Worm (Caenorhabditis elegans): ENCODE data around the gene tbc-7.

Gene tbc-7

DNA sequence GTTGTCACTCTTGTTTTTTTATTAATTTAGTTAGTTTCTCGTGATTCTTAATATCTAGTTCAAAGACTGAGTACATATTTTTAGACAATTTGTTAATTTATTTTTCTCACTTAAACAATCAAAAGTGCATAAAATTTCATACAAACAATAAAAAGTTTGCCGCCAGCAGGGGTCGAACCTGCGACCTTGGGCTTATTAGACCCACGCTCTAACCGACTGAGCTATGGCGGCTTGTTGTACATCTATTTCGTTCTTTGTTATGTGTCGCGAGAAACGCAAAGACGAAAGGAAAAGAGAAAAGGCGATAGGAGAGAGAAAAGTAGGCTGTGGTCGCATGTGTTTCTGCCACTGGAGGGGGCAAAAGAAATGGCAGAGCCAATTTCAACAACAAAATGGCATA lies 48.6 kb upstream of the tbc-7 start (continued):
- no peak for TF ChIP-seq hlh-26 (GFP tag; conservative IDR thresholded peaks at IDR 0.05)
- peak; percentile 79 for TF ChIP-seq gei-17 (GFP tag; optimal IDR thresholded peaks at IDR 0.05)
- TF ChIP-seq sea-2 (GFP tag; IDR thresholded peaks at IDR 0.05): 0 out of 2 replicates have a peak, but pooled peaks have one; percentile 74
- no peak for TF ChIP-seq ceh-100 (GFP tag; IDR thresholded peaks at IDR 0.05)
- peak; percentile 54 for TF ChIP-seq sptf-2 (GFP tag; optimal IDR thresholded peaks at IDR 0.05)
- TF ChIP-seq C17E4.6 (GFP tag; IDR thresholded peaks at IDR 0.05): peak; percentile 56; the same call in 1 of the 2 replicates
- 0 out of 2 replicates have a peak, but pooled peaks have one; percentile 12 for TF ChIP-seq Y67H2A.10 (GFP tag; conservative IDR thresholded peaks at IDR 0.05)
- peak; percentile 73 for TF ChIP-seq F57A8.1 (GFP tag; optimal IDR thresholded peaks at IDR 0.05)
- TF ChIP-seq zfh-2 (GFP tag; conservative IDR thresholded peaks at IDR 0.05): 0 out of 2 replicates have a peak, but pooled peaks have one; percentile 34
- no peak for TF ChIP-seq Y53F4B.3 (GFP tag; IDR thresholded peaks at IDR 0.05)
- TF ChIP-seq xnd-1 (tag; optimal IDR thresholded peaks at IDR 0.05): no peak
- peak; percentile 34 for TF ChIP-seq F23B12.7 (tag; optimal IDR thresholded peaks at IDR 0.05; ENCODE audit: insufficient read depth)
- TF ChIP-seq K11D2.4 (GFP tag; IDR thresholded peaks at IDR 0.05): peak; percentile 81
- peak; percentile 90 for TF ChIP-seq dox-1 (GFP tag; IDR thresholded peaks at IDR 0.05)
- TF ChIP-seq ztf-28 (GFP tag; IDR thresholded peaks at IDR 0.05): peak; percentile 74; the same call in 1 of the 2 replicates
- TF ChIP-seq F55B11.4 (tag; optimal IDR thresholded peaks at IDR 0.05; ENCODE audit: borderline replicate concordance, insufficient read depth): no peak
- TF ChIP-seq lin-40 (tag; optimal IDR thresholded peaks at IDR 0.05): peak; percentile 90
- TF ChIP-seq F39B2.1 (GFP tag; IDR thresholded peaks at IDR 0.05): no peak; the same call in 1 of the 2 replicates
- peak; percentile 68 for TF ChIP-seq mcd-1 (GFP tag; IDR thresholded peaks at IDR 0.05)
- peak; percentile 91 for TF ChIP-seq repo-1 (tag; optimal IDR thresholded peaks at IDR 0.05)
- TF ChIP-seq tlf-1 (GFP tag; optimal IDR thresholded peaks at IDR 0.05): peak; percentile 60
- peak; percentile 69 for TF ChIP-seq F22D6.2 (tag; optimal IDR thresholded peaks at IDR 0.05)
- TF ChIP-seq T26A5.8 (tag; optimal IDR thresholded peaks at IDR 0.05): no peak
- TF ChIP-seq nhr-179 (tag; optimal IDR thresholded peaks at IDR 0.05): peak; percentile 49
- TF ChIP-seq madf-3 (GFP tag; IDR thresholded peaks at IDR 0.05): peak; percentile 84
- TF ChIP-seq unc-130 (GFP tag; optimal IDR thresholded peaks at IDR 0.05): peak; percentile 75
- peak; percentile 74 for TF ChIP-seq ets-4 (GFP tag; optimal IDR thresholded peaks at IDR 0.05)
- TF ChIP-seq F49E8.2 (tag; optimal IDR thresholded peaks at IDR 0.05; ENCODE audit: insufficient read depth): peak; percentile 6
- TF ChIP-seq lir-1 (GFP tag; conservative IDR thresholded peaks at IDR 0.05): peak; percentile 61; the same call in 1 of the 2 replicates
- peak; percentile 27 for TF ChIP-seq tbx-9 (tag; optimal IDR thresholded peaks at IDR 0.05; ENCODE audit: borderline replicate concordance)
- TF ChIP-seq pha-4 (tag; optimal IDR thresholded peaks at IDR 0.05): no peak
- TF ChIP-seq ceh-79 (tag; optimal IDR thresholded peaks at IDR 0.05): peak; percentile 66
- TF ChIP-seq ekl-4 (GFP tag; IDR thresholded peaks at IDR 0.05): peak; percentile 69
- no peak for TF ChIP-seq B0019.2 (GFP tag; conservative IDR thresholded peaks at IDR 0.05)
- 0 out of 2 replicates have a peak, but pooled peaks have one; percentile 45 for TF ChIP-seq hsf-1 (GFP tag; IDR thresholded peaks at IDR 0.05)
- peak; percentile 89 for TF ChIP-seq nhr-90 (tag; optimal IDR thresholded peaks at IDR 0.05)
- TF ChIP-seq hmg-20 (GFP tag; IDR thresholded peaks at IDR 0.05): peak; percentile 64
- peak; percentile 92 for TF ChIP-seq chd-7 (tag; optimal IDR thresholded peaks at IDR 0.05)
- peak in 1 of 3 experiments; percentile 82 for TF ChIP-seq lin-35 (GFP tag; optimal IDR thresholded peaks at IDR 0.05)
- TF ChIP-seq ztf-26 (tag; optimal IDR thresholded peaks at IDR 0.05): peak; percentile 89
- TF ChIP-seq aptf-3 (GFP tag; IDR thresholded peaks at IDR 0.05): peak; percentile 86; the same call in 1 of the 2 replicates
- no peak for TF ChIP-seq C06A6.2 (GFP tag; conservative IDR thresholded peaks at IDR 0.05)
- TF ChIP-seq cebp-1 (GFP tag; IDR thresholded peaks at IDR 0.05): peak; percentile 59; the same call in 1 of the 2 replicates
- TF ChIP-seq cebp-1 (tag; optimal IDR thresholded peaks at IDR 0.05): peak; percentile 83

Data from whole organism, young adult.